Worm (Caenorhabditis elegans): Measurements from ENCODE around the gene mth-1.

- TF ChIP-seq lin-39 (tag; optimal IDR thresholded peaks at IDR 0.05) (no peak), nhr-12 (tag; optimal IDR thresholded peaks at IDR 0.05) (no peak), unc-39 (tag; optimal IDR thresholded peaks at IDR 0.05) (no peak), nhr-129 (tag; optimal IDR thresholded peaks at IDR 0.05) (no peak), mdl-1 (tag; optimal IDR thresholded peaks at IDR 0.05) (no peak), ceh-82 (tag; optimal IDR thresholded peaks at IDR 0.05) (no peak), ama-1 (optimal IDR thresholded peaks at IDR 0.05) (no peak), aly-2 (tag; optimal IDR thresholded peaks at IDR 0.05) (no peak), egl-27 (tag; optimal IDR thresholded peaks at IDR 0.05) (no peak), nhr-237 (tag; optimal IDR thresholded peaks at IDR 0.05) (no peak), lsy-2 (tag; optimal IDR thresholded peaks at IDR 0.05) (no peak), ztf-4 (tag; optimal IDR thresholded peaks at IDR 0.05) (no peak), fos-1 (tag; optimal IDR thresholded peaks at IDR 0.05) (no peak), lin-13 (GFP tag; optimal IDR thresholded peaks at IDR 0.05) (no peak)
These were observed 44.0 kb downstream of the mth-1 start for ce11 chrII:4159570-4159969.

Measured in whole organism, L2 larva.